Fruit fly (Drosophila melanogaster) whole organism, embryonic: ENCODE data around the gene smg.
A peak's percentile ranks its signal among the peaks of the same experiment; 100 is the strongest.

Experiments
- CG10147 ChIP-seq: fragments of 200-800 bp; sonication (Bioruptor generic); optimal IDR thresholded peaks from 2 replicates; lab custom pipeline; 2019; ENCODE audit warnings: missing biosample characterization, mild to moderate bottlenecking, missing genetic modification characterization, moderate library complexity
- CG10366 ChIP-seq: fragments of 200-800 bp; sonication (Bioruptor generic); IDR thresholded peaks from 2 replicates; pipeline ENCODE4 v1.3.6; 2022; ENCODE audit warnings: missing biosample characterization, missing genetic modification characterization
- CG12299 ChIP-seq: fragments of 200-800 bp; sonication (Bioruptor generic); optimal IDR thresholded peaks from 2 replicates; lab custom pipeline; 2018; ENCODE audit warnings: missing biosample characterization, mild to moderate bottlenecking, missing genetic modification characterization
- CG12391 ChIP-seq: fragments of 200-800 bp; sonication (Bioruptor generic); optimal IDR thresholded peaks from 3 replicates; lab custom pipeline; 2018; ENCODE audit warnings: missing biosample characterization, mild to moderate bottlenecking, missing genetic modification characterization, moderate library complexity
- CG13123 ChIP-seq: fragments of 200-800 bp; sonication (Bioruptor generic); optimal IDR thresholded peaks from 2 replicates; lab custom pipeline; 2016; ENCODE audit warnings: missing biosample characterization, missing genetic modification characterization
- CG14860 ChIP-seq: fragments of 200-800 bp; sonication (Bioruptor generic); IDR thresholded peaks from 3 replicates; pipeline ENCODE4 v1.3.6; 2022; ENCODE audit warnings: missing biosample characterization, missing genetic modification characterization; ENCODE audit not compliant: partially characterized antibody
- CG14965 ChIP-seq: fragments of 200-800 bp; sonication (Bioruptor generic); optimal IDR thresholded peaks from 2 replicates; lab custom pipeline; 2016; ENCODE audit warnings: missing biosample characterization, missing genetic modification characterization, borderline replicate concordance
- CG15011 ChIP-seq: fragments of 200-800 bp; sonication (Bioruptor generic); optimal IDR thresholded peaks from 3 replicates; lab custom pipeline; 2018; ENCODE audit warnings: missing biosample characterization, mild to moderate bottlenecking, missing genetic modification characterization
- CG1647 ChIP-seq: fragments of 200-800 bp; sonication (Bioruptor generic); optimal IDR thresholded peaks from 3 replicates; lab custom pipeline; 2016; ENCODE audit warnings: missing biosample characterization, missing genetic modification characterization
- CG17361 ChIP-seq: fragments of 200-800 bp; sonication (Bioruptor generic); IDR thresholded peaks from 3 replicates; pipeline ENCODE4 v1.3.6; 2022; ENCODE audit warnings: missing biosample characterization, missing genetic modification characterization
- CG18764 ChIP-seq: fragments of 200-800 bp; sonication (Bioruptor generic); optimal IDR thresholded peaks from 3 replicates; lab custom pipeline; 2016; ENCODE audit warnings: missing biosample characterization, missing genetic modification characterization
- CG30020 ChIP-seq: fragments of 200-800 bp; optimal IDR thresholded peaks from 2 replicates; lab custom pipeline; 2019; ENCODE audit warnings: missing biosample characterization, mild to moderate bottlenecking, missing genetic modification characterization, moderate library complexity
- CG3065 ChIP-seq: fragments of 200-800 bp; sonication (Bioruptor generic); optimal IDR thresholded peaks from 2 replicates; lab custom pipeline; 2016; ENCODE audit warnings: missing biosample characterization, missing genetic modification characterization
- CG31224 ChIP-seq: fragments of 200-800 bp; sonication (Bioruptor generic); IDR thresholded peaks from 2 replicates; pipeline ENCODE4 v1.3.6; 2022; ENCODE audit warnings: missing biosample characterization, missing genetic modification characterization
- CG32767 ChIP-seq: fragments of 200-800 bp; sonication (Bioruptor generic); IDR thresholded peaks from 2 replicates; pipeline ENCODE4 v1.3.6; 2022; ENCODE audit warnings: missing biosample characterization, missing genetic modification characterization
- CG34422 ChIP-seq: fragments of 200-800 bp; sonication (Bioruptor generic); IDR thresholded peaks from 3 replicates; pipeline ENCODE4 v1.3.6; 2022; ENCODE audit warnings: missing biosample characterization, missing genetic modification characterization
- CG3847 ChIP-seq: fragments of 200-800 bp; sonication (Bioruptor generic); IDR thresholded peaks from 2 replicates; pipeline ENCODE4 v1.3.6; 2022; ENCODE audit warnings: missing biosample characterization, missing genetic modification characterization
- CG6175 ChIP-seq: fragments of 200-800 bp; sonication (Bioruptor generic); IDR thresholded peaks from 3 replicates; pipeline ENCODE4 v1.3.6; 2022; ENCODE audit warnings: missing biosample characterization, missing genetic modification characterization
- CG6813 ChIP-seq: fragments of 200-800 bp; sonication (Bioruptor generic); optimal IDR thresholded peaks from 2 replicates; lab custom pipeline; 2017; ENCODE audit warnings: missing biosample characterization, missing genetic modification characterization, mild to moderate bottlenecking, moderate library complexity, missing genetic modification reagents
- CG7928 ChIP-seq: fragments of 200-800 bp; sonication (Bioruptor generic); optimal IDR thresholded peaks from 2 replicates; lab custom pipeline; 2017; ENCODE audit warnings: missing biosample characterization, mild to moderate bottlenecking, missing genetic modification characterization
- CG9215 ChIP-seq: fragments of 200-800 bp; sonication (Bioruptor generic); IDR thresholded peaks from 2 replicates; pipeline ENCODE4 v1.3.6; 2022; ENCODE audit warnings: missing biosample characterization, missing genetic modification characterization
- CHES-1-like ChIP-seq: fragments of 200-800 bp; sonication (Bioruptor generic); optimal IDR thresholded peaks from 2 replicates; lab custom pipeline; 2016; ENCODE audit warnings: missing biosample characterization, missing genetic modification characterization
- Deaf1 ChIP-seq: fragments of 200-800 bp; optimal IDR thresholded peaks from 3 replicates; lab custom pipeline; 2019; ENCODE audit warnings: missing biosample characterization, mild to moderate bottlenecking, missing genetic modification characterization, moderate library complexity
- Doc3 ChIP-seq: fragments of 200-800 bp; sonication (Bioruptor generic); IDR thresholded peaks from 3 replicates; pipeline ENCODE4 v1.3.6; 2022; ENCODE audit warnings: missing biosample characterization, missing genetic modification characterization; ENCODE audit not compliant: partially characterized antibody
- Elba2 ChIP-seq: fragments of 200-800 bp; sonication (Bioruptor generic); optimal IDR thresholded peaks from 3 replicates; lab custom pipeline; 2016; ENCODE audit warnings: missing biosample characterization, missing genetic modification characterization
- Gsc ChIP-seq: fragments of 200-800 bp; sonication (Bioruptor generic); IDR thresholded peaks from 2 replicates; pipeline ENCODE4 v1.3.6; 2022; ENCODE audit warnings: missing biosample characterization, missing genetic modification characterization
- Hmx ChIP-seq: fragments of 200-800 bp; sonication (Bioruptor generic); optimal IDR thresholded peaks from 2 replicates; lab custom pipeline; 2016; ENCODE audit warnings: missing biosample characterization, missing genetic modification characterization
- Hr78 ChIP-seq, 2 experiments: fragments of 200-800 bp in 1 of 2; fragments of >200 bp in 1 of 2; sonication (Bioruptor generic) in 1 of 2; optimal IDR thresholded peaks; 2 replicates each; lab custom pipeline; 2017 to 2019; ENCODE audit warnings: missing biosample characterization in 2 of 2, missing genetic modification characterization in 2 of 2, mild to moderate bottlenecking in 1 of 2, moderate library complexity in 1 of 2
- NC2β ChIP-seq: fragments of 200-800 bp; sonication (Bioruptor generic); optimal IDR thresholded peaks from 2 replicates; lab custom pipeline; 2016; ENCODE audit warnings: missing biosample characterization, missing genetic modification characterization
- NfI ChIP-seq: fragments of 200-800 bp; sonication (Bioruptor generic); optimal IDR thresholded peaks from 3 replicates; lab custom pipeline; 2018; ENCODE audit warnings: missing biosample characterization, mild to moderate bottlenecking, missing genetic modification characterization, moderate library complexity
- Optix ChIP-seq: fragments of 200-800 bp; sonication (Bioruptor generic); IDR thresholded peaks from 3 replicates; pipeline ENCODE4 v1.3.6; 2022; ENCODE audit warnings: missing biosample characterization, missing genetic modification characterization
- PHDP ChIP-seq: fragments of 200-800 bp; sonication (Bioruptor generic); optimal IDR thresholded peaks from 3 replicates; lab custom pipeline; 2018; ENCODE audit warnings: missing biosample characterization, mild to moderate bottlenecking, missing genetic modification characterization, moderate library complexity
- Vsx1 ChIP-seq: fragments of 200-800 bp; sonication (Bioruptor generic); optimal IDR thresholded peaks from 2 replicates; lab custom pipeline; 2017; ENCODE audit warnings: missing biosample characterization, mild to moderate bottlenecking, missing genetic modification characterization, missing genetic modification reagents
- ab ChIP-seq: fragments of 200-800 bp; sonication (Bioruptor generic); optimal IDR thresholded peaks from 2 replicates; lab custom pipeline; 2016; ENCODE audit warnings: missing biosample characterization, missing genetic modification characterization
- bigmax ChIP-seq: fragments of 200-800 bp; sonication (Bioruptor generic); optimal IDR thresholded peaks from 2 replicates; lab custom pipeline; 2018; ENCODE audit warnings: missing biosample characterization, mild to moderate bottlenecking, missing genetic modification characterization
- br ChIP-seq: fragments of >200 bp; optimal IDR thresholded peaks from 2 replicates; lab custom pipeline; 2017
- chm ChIP-seq: fragments of 200-800 bp; sonication (Bioruptor generic); IDR thresholded peaks from 2 replicates; pipeline ENCODE4 v1.3.6; 2022; ENCODE audit warnings: missing biosample characterization, missing genetic modification characterization
- crc ChIP-seq: fragments of 200-800 bp; sonication (Bioruptor generic); optimal IDR thresholded peaks from 2 replicates; lab custom pipeline; 2016; ENCODE audit warnings: missing biosample characterization, missing genetic modification characterization
- crp ChIP-seq, 2 experiments: fragments of 200-800 bp; sonication (Bioruptor generic); optimal IDR thresholded peaks; 2 replicates in 1 of 2; 3 replicates in 1 of 2; lab custom pipeline; 2017; ENCODE audit warnings: missing biosample characterization in 2 of 2, missing genetic modification characterization in 2 of 2, mild to moderate bottlenecking in 1 of 2, moderate library complexity in 1 of 2
- dan ChIP-seq: fragments of 200-800 bp; sonication (Bioruptor generic); IDR thresholded peaks from 2 replicates; pipeline ENCODE4 v1.3.6; 2022; ENCODE audit warnings: missing biosample characterization, missing genetic modification characterization
- danr ChIP-seq: fragments of 200-800 bp; sonication (Bioruptor generic); IDR thresholded peaks from 2 replicates; pipeline ENCODE4 v1.3.6; 2022; ENCODE audit warnings: missing biosample characterization, missing genetic modification characterization
- dpn ChIP-seq, 2 experiments: fragments of 200-800 bp; sonication (Bioruptor generic); optimal IDR thresholded peaks; 3 replicates each; lab custom pipeline; 2016; ENCODE audit warnings: missing biosample characterization in 2 of 2, missing genetic modification characterization in 2 of 2
- insv ChIP-seq, 2 experiments: fragments of 200-800 bp; sonication (Bioruptor generic); optimal IDR thresholded peaks; 3 replicates each; lab custom pipeline; 2016 to 2018; ENCODE audit warnings: missing biosample characterization in 2 of 2, missing genetic modification characterization in 2 of 2
- nom ChIP-seq: fragments of 200-800 bp; sonication (Bioruptor generic); optimal IDR thresholded peaks from 2 replicates; lab custom pipeline; 2017; ENCODE audit warnings: missing biosample characterization, missing genetic modification characterization, mild to moderate bottlenecking, moderate library complexity, missing genetic modification reagents
- onecut ChIP-seq: fragments of 200-800 bp; sonication (Bioruptor generic); IDR thresholded peaks from 2 replicates; pipeline ENCODE4 v1.3.6; 2022; ENCODE audit warnings: missing biosample characterization, missing genetic modification characterization
- pan ChIP-seq, 4 experiments: fragments of >200 bp in 3 of 4; fragments of 200-800 bp in 1 of 4; sonication (Bioruptor generic) in 1 of 4; optimal IDR thresholded peaks in 3 of 4; IDR thresholded peaks in 1 of 4; 2 replicates each; pipeline versions ENCODE4 v1.3.6 to Lab custom; 2017 to 2022; ENCODE audit warnings: missing biosample characterization in 2 of 4, missing genetic modification characterization in 2 of 4, mixed read lengths in 1 of 4
- scrt ChIP-seq: fragments of 200-800 bp; sonication (Bioruptor generic); optimal IDR thresholded peaks from 2 replicates; lab custom pipeline; 2018; ENCODE audit warnings: missing biosample characterization, mild to moderate bottlenecking, missing genetic modification characterization, moderate library complexity
- shn ChIP-seq: fragments of 200-800 bp; sonication (Bioruptor generic); optimal IDR thresholded peaks from 3 replicates; lab custom pipeline; 2016; ENCODE audit warnings: missing biosample characterization, missing genetic modification characterization
- sna ChIP-seq: fragments of 200-800 bp; sonication (Bioruptor generic); IDR thresholded peaks from 2 replicates; pipeline ENCODE4 v1.3.6; 2022; ENCODE audit warnings: missing biosample characterization, missing genetic modification characterization; ENCODE audit not compliant: partially characterized antibody
- stc ChIP-seq: fragments of 200-800 bp; sonication (Bioruptor generic); IDR thresholded peaks from 2 replicates; pipeline ENCODE4 v1.3.6; 2022; ENCODE audit warnings: missing biosample characterization, missing genetic modification characterization

The smg gene

DNA sequence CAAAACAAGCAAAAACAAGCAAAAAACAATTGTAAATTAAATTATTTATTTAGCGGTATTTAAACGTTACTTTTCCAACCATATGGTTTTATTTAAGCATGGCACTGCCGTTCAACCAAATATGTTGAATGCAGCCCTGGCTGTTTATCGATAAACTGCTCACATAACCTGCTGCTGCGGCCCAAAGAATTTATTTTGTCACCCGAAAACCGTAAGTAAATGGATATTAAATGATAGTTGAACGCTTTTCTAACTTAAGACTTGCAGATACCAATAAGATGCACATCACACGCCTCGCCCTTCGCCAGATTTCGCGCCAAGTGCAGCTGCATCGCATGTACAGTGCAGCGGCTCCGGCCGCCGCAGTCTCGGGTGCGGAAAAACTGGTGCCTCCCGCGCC, 41.1 kb downstream of the smg start, which contains the start of gene mRpL12 (continued):
- no peak for TF ChIP-seq Vsx1 (GFP tag; lab: Kevin White, UChicago)
- no peak for TF ChIP-seq CG31224
- TF ChIP-seq CG6813 (GFP tag; lab: Kevin White, UChicago): no peak
- TF ChIP-seq shn: no peak
- no peak for TF ChIP-seq NC2β (GFP tag; lab: Kevin White, UChicago)
- no peak for TF ChIP-seq ab (GFP tag; lab: Kevin White, UChicago)
- TF ChIP-seq crp (GFP tag; optimal IDR thresholded peaks at IDR 0.05; lab: Kevin White, UChicago): peak; percentile 7 to 83
- no peak for TF ChIP-seq CG13123 (GFP tag; lab: Kevin White, UChicago)
- no peak for TF ChIP-seq NfI
- no peak for TF ChIP-seq insv (GFP tag; optimal IDR thresholded peaks at IDR 0.05; lab: Kevin White, UChicago)
- TF ChIP-seq CG18764 (GFP tag; lab: Kevin White, UChicago): no peak
- TF ChIP-seq Doc3 (GFP tag; lab: Robert Waterston, UW): no peak
- no peak for TF ChIP-seq CG10147 (GFP tag; lab: Kevin White, UChicago)
- TF ChIP-seq CG6175: no peak
- TF ChIP-seq dan (GFP tag; lab: Robert Waterston, UW): no peak
- TF ChIP-seq dpn (GFP tag; optimal IDR thresholded peaks at IDR 0.05; lab: Kevin White, UChicago): no peak

DNA sequence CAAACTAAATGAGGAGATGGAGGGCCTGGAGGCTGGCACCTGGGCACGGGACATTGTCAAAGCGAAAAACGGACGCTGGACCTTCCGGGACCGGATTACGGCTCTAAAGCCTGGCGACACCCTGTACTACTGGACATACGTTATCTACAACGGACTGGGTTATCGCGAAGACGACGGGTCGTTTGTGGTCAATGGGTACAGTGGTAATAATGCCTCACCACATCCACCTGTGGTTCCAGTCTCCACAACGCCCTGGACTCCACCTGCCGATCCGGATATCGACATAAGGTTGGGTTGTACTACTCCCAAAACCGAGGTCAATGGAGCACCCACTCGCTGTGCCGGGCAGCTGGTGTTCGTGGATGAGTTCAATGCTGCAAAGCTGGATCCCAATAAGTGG, 42.6 kb downstream of the smg start:
- no peak for TF ChIP-seq stc (GFP tag; lab: Robert Waterston, UW)
- TF ChIP-seq CG14860: no peak
- no peak for TF ChIP-seq CG7928 (GFP tag; lab: Kevin White, UChicago)
- TF ChIP-seq CG17361: no peak
- no peak for TF ChIP-seq Gsc (GFP tag; lab: Robert Waterston, UW)
- no peak for TF ChIP-seq chm (GFP tag; lab: Robert Waterston, UW)
- no peak for TF ChIP-seq CG30020 (tag; lab: Kevin White, UChicago)
- no peak for TF ChIP-seq CG9215 (GFP tag; lab: Robert Waterston, UW)
- no peak for TF ChIP-seq CG32767 (GFP tag; lab: Robert Waterston, UW)
- no peak for TF ChIP-seq pan (optimal IDR thresholded peaks at IDR 0.05; lab: Kevin White, UChicago)
- TF ChIP-seq pan (GFP tag; optimal IDR thresholded peaks at IDR 0.05 in 1 of 2, IDR thresholded peaks at IDR 0.05 in 1 of 2): no peak
- no peak for TF ChIP-seq CG3847 (GFP tag; lab: Robert Waterston, UW)
- no peak for TF ChIP-seq CG14965 (GFP tag; lab: Kevin White, UChicago)
- TF ChIP-seq Elba2: no peak
- no peak for TF ChIP-seq PHDP (tag; lab: Kevin White, UChicago)
- TF ChIP-seq br: no peak
- TF ChIP-seq CG3065 (GFP tag; lab: Kevin White, UChicago): no peak
- no peak for TF ChIP-seq Deaf1 (tag; lab: Kevin White, UChicago)
- no peak for TF ChIP-seq CG12299 (tag; lab: Kevin White, UChicago)
- no peak for TF ChIP-seq CG12391 (tag; lab: Kevin White, UChicago)
- TF ChIP-seq CG1647: no peak

DNA sequence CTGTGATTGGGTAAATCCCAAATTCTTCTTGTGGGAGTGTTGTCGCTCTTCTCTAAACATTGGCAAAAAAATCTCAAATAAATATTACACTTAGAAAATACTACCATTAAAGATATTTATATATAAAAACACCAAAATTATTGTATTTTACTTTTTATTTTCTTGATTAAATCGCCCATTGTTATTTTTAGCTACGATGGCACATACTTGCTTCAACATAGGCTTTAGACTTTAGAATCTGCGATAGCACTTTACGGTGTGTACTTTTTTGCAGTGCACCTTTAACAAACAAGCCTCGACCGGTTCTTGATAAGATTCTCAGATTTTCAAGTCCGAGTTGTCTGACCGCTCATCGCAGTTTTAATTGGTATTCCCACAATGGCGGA, 43.1 kb downstream of the smg start, which contains the start of gene GNBP3:
TSS of gene GNBP3 (plus strand) at position 374 of the 386 bp plus-strand sequence.
- TF ChIP-seq Elba2 (no peak), CG34422 (GFP tag; lab: Robert Waterston, UW) (no peak), CG10366 (GFP tag; lab: Robert Waterston, UW) (no peak), danr (GFP tag; lab: Robert Waterston, UW) (no peak), CG15011 (GFP tag; lab: Kevin White, UChicago) (no peak), nom (peak; percentile 91), pan (optimal IDR thresholded peaks at IDR 0.05; lab: Kevin White, UChicago) (no peak), pan (GFP tag; optimal IDR thresholded peaks at IDR 0.05 in 1 of 2, IDR thresholded peaks at IDR 0.05 in 1 of 2) (peak in 1 of 2 experiments; percentile 60), onecut (peak; percentile 78), Optix (GFP tag; lab: Robert Waterston, UW) (no peak), Hmx (GFP tag; lab: Kevin White, UChicago) (no peak), crc (GFP tag; lab: Kevin White, UChicago) (no peak), CHES-1-like (GFP tag; lab: Kevin White, UChicago) (no peak), bigmax (GFP tag; lab: Kevin White, UChicago) (peak; percentile 48), NC2β (GFP tag; lab: Kevin White, UChicago) (no peak), sna (GFP tag; lab: Robert Waterston, UW) (no peak), Hr78 (GFP tag; optimal IDR thresholded peaks at IDR 0.05; lab: Kevin White, UChicago) (peak in 1 of 2 experiments; percentile 12), scrt (GFP tag; lab: Kevin White, UChicago) (no peak)
